Fruit fly (Drosophila melanogaster): Measurements from ENCODE around the gene CG11656.

dm6 chr3R:13042258-13043032, 32.8 kb downstream of the CG11656 start, which contains the start of gene snk:
- TF ChIP-seq ATbp (GFP tag; optimal IDR thresholded peaks at IDR 0.05) (no peak), GATAe (GFP tag; conservative IDR thresholded peaks at IDR 0.05) (no peak), CG6813 (GFP tag; optimal IDR thresholded peaks at IDR 0.05) (no peak), CG13894 (tag; optimal IDR thresholded peaks at IDR 0.05) (no peak), zfh1 (GFP tag; IDR thresholded peaks at IDR 0.05) (no peak), Drgx (GFP tag; IDR thresholded peaks at IDR 0.05) (no peak), CG10565 (GFP tag; optimal IDR thresholded peaks at IDR 0.05) (no peak), Dref (GFP tag; IDR thresholded peaks at IDR 0.05) (no peak), Deaf1 (tag; optimal IDR thresholded peaks at IDR 0.05) (no peak), Blimp-1 (GFP tag; optimal IDR thresholded peaks at IDR 0.05) (no peak)

Data from whole organism, embryonic.